Worm (Caenorhabditis elegans) whole organism, L1 larva: Measurements from ENCODE around the gene cka-1.

Experiments
- C04F5.9 ChIP-seq: sonication (generic microtip); optimal IDR thresholded peaks from 2 replicates; lab custom pipeline; 2016; ENCODE audit warnings: missing genetic modification characterization, missing compliant biosample characterization
- aha-1 ChIP-seq: fragments of 150-350 bp; optimal IDR thresholded peaks from 2 replicates; lab custom pipeline; 2014; ENCODE audit warnings: missing biosample characterization, missing genetic modification characterization
- ceh-88 ChIP-seq: fragments of 200-800 bp; sonication (Bioruptor generic); IDR thresholded peaks from 2 replicates; pipeline ENCODE4 v1.3.6; 2022; ENCODE audit warnings: missing genetic modification characterization, missing compliant biosample characterization
- egl-13 ChIP-seq: sonication (generic microtip); optimal IDR thresholded peaks from 2 replicates; lab custom pipeline; 2016; ENCODE audit warnings: missing genotype, missing genetic modification reagents, missing genetic modification characterization, missing compliant biosample characterization
- egl-27 ChIP-seq, 2 experiments: fragments of 150-350 bp in 1 of 2; sonication (generic microtip); optimal IDR thresholded peaks; 3 replicates each; lab custom pipeline; 2017 to 2018; ENCODE audit warnings: missing biosample characterization in 2 of 2, missing genetic modification characterization in 2 of 2, missing genetic modification reagents in 2 of 2
- fkh-10 ChIP-seq: sonication (generic microtip); optimal IDR thresholded peaks from 2 replicates; lab custom pipeline; 2017; ENCODE audit warnings: missing biosample characterization, missing genetic modification reagents, missing genetic modification characterization
- hlh-17 ChIP-seq: fragments of 200-800 bp; sonication (Bioruptor generic); optimal IDR thresholded peaks from 2 replicates; lab custom pipeline; 2018; ENCODE audit warnings: missing genetic modification characterization, mild to moderate bottlenecking, missing compliant biosample characterization, moderate library complexity, borderline replicate concordance
- nhr-11 ChIP-seq: fragments of 150-350 bp; optimal IDR thresholded peaks from 2 replicates; lab custom pipeline; 2014; ENCODE audit warnings: missing biosample characterization, missing genetic modification characterization
- nhr-77 ChIP-seq: fragments of 150-350 bp; optimal IDR thresholded peaks from 2 replicates; lab custom pipeline; 2014; ENCODE audit warnings: missing biosample characterization, missing genetic modification characterization
- pqm-1 ChIP-seq: sonication (generic microtip); optimal IDR thresholded peaks from 3 replicates; lab custom pipeline; 2017; ENCODE audit warnings: missing biosample characterization, missing genetic modification characterization
- skn-1 ChIP-seq: fragments of 150-350 bp; optimal IDR thresholded peaks from 2 replicates; lab custom pipeline; 2014; ENCODE audit warnings: missing biosample characterization, missing genetic modification characterization
- snpc-4 ChIP-seq: fragments of 150-350 bp; optimal IDR thresholded peaks from 2 replicates; lab custom pipeline; 2014; ENCODE audit warnings: missing biosample characterization, missing genetic modification characterization
- sox-4 ChIP-seq: sonication (generic microtip); optimal IDR thresholded peaks from 2 replicates; lab custom pipeline; 2016; ENCODE audit warnings: missing genetic modification characterization, missing compliant biosample characterization
- ztf-11 ChIP-seq, 2 experiments: sonication (generic microtip); optimal IDR thresholded peaks; 2 replicates each; lab custom pipeline; 2016 to 2017; ENCODE audit warnings: missing genetic modification characterization in 2 of 2, missing biosample characterization in 1 of 2, missing compliant biosample characterization in 1 of 2

- TF ChIP-seq pqm-1 (tag; lab: Kevin White, UChicago) (no peak), nhr-77 (no peak), C04F5.9 (tag; lab: Kevin White, UChicago) (no peak), egl-13 (tag; lab: Kevin White, UChicago) (no peak), sox-4 (tag; lab: Kevin White, UChicago) (no peak), egl-27 (tag; optimal IDR thresholded peaks at IDR 0.05; lab: Kevin White, UChicago) (no peak), skn-1 (tag; lab: Kevin White, UChicago) (peak; percentile 72), aha-1 (tag; lab: Kevin White, UChicago) (no peak), snpc-4 (tag; lab: Kevin White, UChicago) (peak; percentile 34), nhr-11 (tag; lab: Kevin White, UChicago) (no peak), hlh-17 (GFP tag; lab: Kevin White, UChicago) (no peak), ztf-11 (tag; optimal IDR thresholded peaks at IDR 0.05; lab: Kevin White, UChicago) (peak in 1 of 2 experiments; percentile 43), ceh-88 (no peak), fkh-10 (GFP tag; lab: Kevin White, UChicago) (no peak)
Measured at ce11 chrIV:9777535-9777934, 40.1 kb upstream of the cka-1 start, which contains the start of gene sna-2.
